Worm (Caenorhabditis elegans) whole organism, late embryonic: ENCODE data around the gene ttyh-1.

Experiments
- C38D4.7 ChIP-seq: fragments of 200-800 bp; sonication (Bioruptor generic); optimal IDR thresholded peaks from 2 replicates; lab custom pipeline; 2018; ENCODE audit warnings: mild to moderate bottlenecking, missing genetic modification characterization, moderate library complexity, missing compliant biosample characterization
- F13H6.1 ChIP-seq: sonication (generic microtip); optimal IDR thresholded peaks from 2 replicates; lab custom pipeline; 2016; ENCODE audit warnings: missing genetic modification characterization, missing compliant biosample characterization
- K02D7.2 ChIP-seq: sonication (generic microtip); optimal IDR thresholded peaks from 2 replicates; lab custom pipeline; 2017; ENCODE audit warnings: mild to moderate bottlenecking, missing genetic modification characterization, missing compliant biosample characterization
- K09A11.1 ChIP-seq: sonication (generic microtip); optimal IDR thresholded peaks from 2 replicates; lab custom pipeline; 2017; ENCODE audit warnings: antibody characterized with exemption, mild to moderate bottlenecking, missing genetic modification characterization, missing compliant biosample characterization; ENCODE audit not compliant: insufficient read depth
- T23F11.4 ChIP-seq: fragments of 200-800 bp; sonication (Bioruptor generic); optimal IDR thresholded peaks from 2 replicates; lab custom pipeline; 2018; ENCODE audit warnings: mild to moderate bottlenecking, missing genetic modification characterization, missing compliant biosample characterization
- Y22D7AL.16 ChIP-seq: sonication (generic microtip); optimal IDR thresholded peaks from 2 replicates; lab custom pipeline; 2016; ENCODE audit warnings: missing genetic modification characterization, missing compliant biosample characterization
- ama-1 ChIP-seq: fragments of 150-350 bp; optimal IDR thresholded peaks from 2 replicates; lab custom pipeline; 2014
- ceh-14 ChIP-seq: sonication (generic microtip); optimal IDR thresholded peaks from 2 replicates; lab custom pipeline; 2016; ENCODE audit warnings: missing genotype, missing genetic modification characterization, missing compliant biosample characterization
- ceh-2 ChIP-seq: sonication (generic microtip); optimal IDR thresholded peaks from 2 replicates; lab custom pipeline; 2016; ENCODE audit warnings: missing genotype, missing genetic modification characterization, missing compliant biosample characterization
- ceh-24 ChIP-seq: sonication (generic microtip); optimal IDR thresholded peaks from 2 replicates; lab custom pipeline; 2016; ENCODE audit warnings: mild to moderate bottlenecking, missing genetic modification characterization, missing compliant biosample characterization
- ceh-31 ChIP-seq: sonication (generic microtip); optimal IDR thresholded peaks from 2 replicates; lab custom pipeline; 2016; ENCODE audit warnings: missing genetic modification characterization, missing compliant biosample characterization
- ceh-45 ChIP-seq: fragments of 200-800 bp; sonication (Bioruptor generic); IDR thresholded peaks from 2 replicates; pipeline ENCODE4 v1.3.6; 2022; ENCODE audit warnings: missing genetic modification reagents, missing genetic modification characterization, missing compliant biosample characterization
- ceh-9 ChIP-seq: sonication (generic microtip); optimal IDR thresholded peaks from 2 replicates; lab custom pipeline; 2016; ENCODE audit warnings: mild to moderate bottlenecking, missing genetic modification characterization, inconsistent platforms, missing compliant biosample characterization
- che-1 ChIP-seq: sonication (generic microtip); optimal IDR thresholded peaks from 2 replicates; lab custom pipeline; 2016; ENCODE audit warnings: mild to moderate bottlenecking, missing genetic modification characterization, missing compliant biosample characterization
- elt-2 ChIP-seq: sonication (generic microtip); optimal IDR thresholded peaks from 2 replicates; lab custom pipeline; 2016; ENCODE audit warnings: missing genetic modification reagents, missing genetic modification characterization, missing compliant biosample characterization
- elt-4 ChIP-seq: sonication (generic microtip); optimal IDR thresholded peaks from 2 replicates; lab custom pipeline; 2016; ENCODE audit warnings: missing genetic modification characterization, missing compliant biosample characterization
- fkh-10 ChIP-seq: fragments of 150-350 bp; optimal IDR thresholded peaks from 2 replicates; lab custom pipeline; 2014; ENCODE audit warnings: missing biosample characterization, missing genetic modification reagents, missing genetic modification characterization
- fkh-6 ChIP-seq: sonication (generic microtip); optimal IDR thresholded peaks from 2 replicates; lab custom pipeline; 2016; ENCODE audit warnings: missing genetic modification characterization, missing compliant biosample characterization
- gmeb-2 ChIP-seq: sonication (generic microtip); optimal IDR thresholded peaks from 2 replicates; lab custom pipeline; 2016; ENCODE audit warnings: missing genetic modification characterization, inconsistent platforms, missing compliant biosample characterization
- hlh-13 ChIP-seq: fragments of 200-800 bp; sonication (Bioruptor generic); optimal IDR thresholded peaks from 2 replicates; lab custom pipeline; 2018; ENCODE audit warnings: mild to moderate bottlenecking, missing genetic modification characterization, missing compliant biosample characterization
- hlh-15 ChIP-seq: sonication (generic microtip); optimal IDR thresholded peaks from 2 replicates; lab custom pipeline; 2016; ENCODE audit warnings: missing genetic modification characterization, missing compliant biosample characterization
- hlh-6 ChIP-seq: sonication (generic microtip); optimal IDR thresholded peaks from 2 replicates; lab custom pipeline; 2016; ENCODE audit warnings: missing genotype, missing genetic modification characterization, missing compliant biosample characterization
- lim-6 ChIP-seq: sonication (generic microtip); optimal IDR thresholded peaks from 2 replicates; lab custom pipeline; 2016; ENCODE audit warnings: missing genetic modification characterization, missing compliant biosample characterization
- madf-2 ChIP-seq: sonication (generic microtip); optimal IDR thresholded peaks from 2 replicates; lab custom pipeline; 2017; ENCODE audit warnings: missing genetic modification characterization, missing compliant biosample characterization
- mec-3 ChIP-seq: sonication (generic microtip); optimal IDR thresholded peaks from 2 replicates; lab custom pipeline; 2016; ENCODE audit warnings: borderline replicate concordance, missing genetic modification characterization, missing compliant biosample characterization
- nfya-1 ChIP-seq: sonication (generic microtip); optimal IDR thresholded peaks from 2 replicates; lab custom pipeline; 2017; ENCODE audit warnings: missing genetic modification characterization, mild to moderate bottlenecking, missing compliant biosample characterization, antibody characterized with exemption, moderate library complexity
- nhr-232 ChIP-seq: sonication (generic microtip); optimal IDR thresholded peaks from 2 replicates; lab custom pipeline; 2016; ENCODE audit warnings: missing genetic modification characterization, missing compliant biosample characterization
- odd-2 ChIP-seq: sonication (generic microtip); optimal IDR thresholded peaks from 2 replicates; lab custom pipeline; 2017; ENCODE audit warnings: antibody characterized with exemption, mild to moderate bottlenecking, missing genetic modification characterization, missing compliant biosample characterization
- pag-3 ChIP-seq: sonication (generic microtip); optimal IDR thresholded peaks from 2 replicates; lab custom pipeline; 2016; ENCODE audit warnings: missing compliant biosample characterization, missing genetic modification characterization, borderline replicate concordance
- pax-1 ChIP-seq: fragments of 150-350 bp; optimal IDR thresholded peaks from 2 replicates; lab custom pipeline; 2014; ENCODE audit warnings: missing biosample characterization, missing genetic modification characterization
- pha-2 ChIP-seq: sonication (generic microtip); optimal IDR thresholded peaks from 2 replicates; lab custom pipeline; 2017; ENCODE audit warnings: mild to moderate bottlenecking, missing genetic modification characterization, missing compliant biosample characterization
- pha-4 ChIP-seq: fragments of 150-350 bp; optimal IDR thresholded peaks from 2 replicates; lab custom pipeline; 2018; ENCODE audit warnings: missing biosample characterization, missing genetic modification reagents, missing genetic modification characterization
- pqm-1 ChIP-seq: sonication (generic microtip); optimal IDR thresholded peaks from 2 replicates; lab custom pipeline; 2016; ENCODE audit warnings: missing genetic modification characterization, missing compliant biosample characterization
- sox-2 ChIP-seq: fragments of 200-800 bp; sonication (Bioruptor generic); IDR thresholded peaks from 2 replicates; pipeline ENCODE4 v1.3.6; 2022; ENCODE audit warnings: missing genetic modification reagents, missing genetic modification characterization, missing compliant biosample characterization
- syd-9 ChIP-seq: sonication (generic microtip); optimal IDR thresholded peaks from 2 replicates; lab custom pipeline; 2016; ENCODE audit warnings: mild to moderate bottlenecking, missing genetic modification characterization, moderate library complexity, missing compliant biosample characterization
- tbx-7 ChIP-seq: sonication (generic microtip); optimal IDR thresholded peaks from 2 replicates; lab custom pipeline; 2016; ENCODE audit warnings: missing genotype, missing genetic modification characterization, missing compliant biosample characterization
- unc-42 ChIP-seq: sonication (generic microtip); optimal IDR thresholded peaks from 2 replicates; lab custom pipeline; 2016; ENCODE audit warnings: missing genotype, missing genetic modification characterization, missing compliant biosample characterization
- zip-5 ChIP-seq: sonication (generic microtip); optimal IDR thresholded peaks from 2 replicates; lab custom pipeline; 2016; ENCODE audit warnings: missing genetic modification characterization, missing compliant biosample characterization

The ttyh-1 gene

DNA sequence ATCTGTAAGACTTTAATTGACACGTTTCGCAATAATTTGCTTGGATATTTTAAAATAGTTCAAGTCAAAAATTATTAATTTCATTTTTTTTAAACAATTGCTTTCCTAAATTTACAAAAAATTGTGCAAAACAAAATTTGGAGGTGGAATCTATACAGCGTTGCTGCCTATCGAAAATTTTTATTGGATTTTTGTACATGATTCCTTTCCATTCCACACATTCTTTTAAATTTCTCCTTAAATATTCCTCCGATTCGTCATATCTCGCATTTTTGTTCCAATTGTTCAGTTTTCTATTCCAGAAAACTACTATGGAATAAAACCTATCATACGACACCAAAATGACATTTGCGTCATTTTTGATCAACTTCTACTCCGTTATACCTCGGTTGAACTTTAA, at the start of gene ttyh-1:
Gene ttyh-1 (plus strand): TSS at position 301 of the 400 bp plus-strand sequence.
- TF ChIP-seq hlh-15 (tag; lab: Kevin White, UChicago) (no peak), syd-9 (tag; lab: Kevin White, UChicago) (no peak), che-1 (tag; lab: Kevin White, UChicago) (no peak), gmeb-2 (tag; lab: Kevin White, UChicago) (no peak), K02D7.2 (tag; lab: Kevin White, UChicago) (no peak), ceh-24 (tag; lab: Kevin White, UChicago) (no peak), lim-6 (tag; lab: Kevin White, UChicago) (no peak), F13H6.1 (tag; lab: Kevin White, UChicago) (no peak), hlh-13 (GFP tag; lab: Kevin White, UChicago) (no peak), tbx-7 (tag; lab: Kevin White, UChicago) (no peak), pha-2 (no peak), T23F11.4 (GFP tag; lab: Kevin White, UChicago) (no peak)
- TF ChIP-seq, all 69 proteins: peak for 0

DNA sequence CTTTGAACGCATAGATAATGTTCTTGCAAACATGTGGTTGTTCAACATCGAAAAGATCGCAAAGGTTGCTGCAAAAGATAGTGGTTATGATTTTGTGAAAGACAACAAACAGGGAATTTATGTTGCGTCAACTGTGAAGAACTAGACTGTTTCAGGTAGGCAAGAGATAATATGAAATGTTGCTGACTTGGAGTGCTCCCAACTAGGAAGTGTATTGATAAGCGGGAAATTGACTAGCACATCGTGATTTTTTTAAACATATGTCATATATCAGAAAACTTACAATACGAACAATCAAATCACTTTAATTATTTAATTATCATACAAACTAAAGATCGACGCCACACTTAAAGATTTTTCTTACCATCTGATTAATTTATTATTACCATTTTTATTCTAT, 45.3 kb upstream of the ttyh-1 start:
- TF ChIP-seq K09A11.1 (tag; lab: Kevin White, UChicago) (no peak), gmeb-2 (tag; lab: Kevin White, UChicago) (no peak), ceh-2 (tag; lab: Kevin White, UChicago) (no peak), ama-1 (lab: Kevin White, UChicago) (no peak), pag-3 (tag; lab: Kevin White, UChicago) (no peak), T23F11.4 (GFP tag; lab: Kevin White, UChicago) (no peak), pha-4 (no peak), fkh-10 (GFP tag; lab: Kevin White, UChicago) (no peak), hlh-6 (no peak), hlh-13 (GFP tag; lab: Kevin White, UChicago) (no peak)

DNA sequence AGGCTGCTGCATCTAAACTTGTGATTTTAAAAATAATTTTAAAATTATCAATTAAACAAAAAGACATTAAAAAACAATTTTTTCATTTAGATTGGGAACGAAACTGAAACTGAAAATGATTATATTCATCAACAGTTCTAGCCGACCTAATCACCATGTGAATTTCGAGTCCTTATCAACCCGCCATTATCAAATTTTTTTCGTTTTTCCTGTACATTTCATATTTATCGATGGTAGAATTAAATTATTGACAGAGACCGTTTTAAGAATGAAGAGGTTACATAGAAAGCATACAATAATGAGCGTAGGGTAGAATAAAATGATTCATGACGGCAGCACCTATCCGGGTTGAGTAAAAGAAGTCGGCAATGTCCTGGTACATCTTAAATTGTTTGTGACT, 44.3 kb upstream of the ttyh-1 start, which contains the start of gene asm-2:
Gene asm-2 (minus strand): TSS at position 12 of the 400 bp plus-strand sequence.
- TF ChIP-seq nhr-232 (tag; lab: Kevin White, UChicago) = no peak
- no peak for TF ChIP-seq Y22D7AL.16

DNA sequence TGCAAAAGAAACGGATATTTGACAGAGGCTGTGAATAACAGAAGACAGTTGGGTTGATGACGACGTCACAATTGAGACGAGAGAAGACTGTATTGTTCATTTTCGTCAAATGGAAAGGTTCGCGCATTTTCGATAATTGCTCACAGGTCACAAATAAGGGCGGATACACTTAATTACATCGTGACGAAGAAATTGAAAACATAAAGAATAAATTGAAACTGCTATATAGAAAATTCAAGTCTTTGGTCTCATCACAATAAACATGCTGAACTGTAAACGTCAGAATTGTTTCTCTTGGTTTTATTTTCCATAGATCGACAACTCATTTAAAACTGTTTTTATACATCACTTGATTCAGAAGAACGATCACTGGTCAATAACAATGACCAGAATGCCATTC, 41.7 kb upstream of the ttyh-1 start, which contains the start of gene ZK455.5:
Gene ZK455.5 (minus strand): TSS at position 101 of the 400 bp plus-strand sequence.
- TF ChIP-seq madf-2 (tag; lab: Kevin White, UChicago) = no peak

DNA sequence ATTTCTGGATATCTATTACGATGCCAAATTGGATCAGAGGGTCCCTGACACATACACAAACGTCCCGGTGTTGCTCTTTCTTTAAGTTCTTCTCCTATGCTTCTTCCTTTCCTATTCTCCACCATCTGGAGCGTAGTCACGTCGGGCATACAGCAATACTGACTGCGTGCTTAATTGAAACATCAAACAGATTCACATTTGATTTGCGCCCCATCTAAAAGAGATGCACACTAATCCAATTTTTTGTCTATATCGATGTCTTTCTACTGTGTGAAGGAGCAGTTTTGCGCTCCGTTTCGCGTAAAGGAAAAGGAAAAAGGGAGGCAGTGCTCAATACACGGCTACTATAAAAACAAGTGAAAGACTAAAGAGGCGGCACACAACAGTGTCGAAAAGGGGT, 39.8 kb upstream of the ttyh-1 start:
- TF ChIP-seq fkh-6 (tag; lab: Kevin White, UChicago) (no peak), unc-42 (peak; percentile 87), ceh-31 (tag; lab: Kevin White, UChicago) (no peak)

DNA sequence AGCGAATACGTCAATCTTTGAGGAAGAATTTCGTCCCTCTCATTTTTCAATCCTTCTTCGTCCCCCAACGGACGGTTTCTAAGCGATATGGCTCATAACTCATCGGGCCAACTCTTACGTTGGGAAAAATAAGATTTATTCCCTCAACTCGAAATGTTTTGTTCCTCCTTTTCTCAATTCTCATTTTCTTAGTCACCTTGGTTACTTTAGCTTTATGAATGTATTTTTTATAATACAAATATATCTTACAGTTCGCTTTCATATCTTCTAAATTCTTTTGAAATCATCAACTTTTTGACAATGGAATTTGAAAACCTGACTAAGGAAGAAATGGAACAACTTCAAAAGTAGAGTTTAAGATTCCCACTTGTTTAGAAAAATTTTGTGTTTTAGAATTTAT, 39.1 kb upstream of the ttyh-1 start, which contains the start of gene npr-9:
Gene npr-9 (plus strand): TSS at position 301 of the 400 bp plus-strand sequence.
- TF ChIP-seq pax-1 (no peak), sox-2 (GFP tag; lab: Robert Waterston, UW) (no peak)

DNA sequence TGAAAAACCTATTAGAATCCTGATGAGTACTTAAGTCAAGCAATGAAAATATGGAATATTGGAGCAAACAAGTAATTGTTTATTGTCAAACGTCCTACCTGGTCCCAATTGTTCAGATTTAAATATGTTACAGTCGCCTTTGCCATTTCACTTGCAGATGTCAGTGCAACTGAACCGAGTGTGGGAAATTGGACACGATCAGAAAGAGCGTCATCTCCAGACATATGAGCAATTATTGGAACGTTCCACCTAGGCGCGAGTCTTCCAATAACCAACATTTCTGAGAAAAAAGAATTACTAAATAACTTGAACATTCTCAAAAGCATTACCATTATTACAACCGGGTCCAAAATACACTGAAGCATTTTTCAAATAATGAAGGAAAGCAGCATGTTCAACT, 31.4 kb upstream of the ttyh-1 start:
- TF ChIP-seq elt-2 (no peak), che-1 (tag; lab: Kevin White, UChicago) (no peak), nfya-1 (tag; lab: Kevin White, UChicago) (no peak), ceh-45 (GFP tag; lab: Robert Waterston, UW) (no peak), zip-5 (no peak), odd-2 (tag; lab: Kevin White, UChicago) (no peak), elt-4 (tag; lab: Kevin White, UChicago) (no peak), mec-3 (no peak), C38D4.7 (GFP tag; lab: Kevin White, UChicago) (no peak), ceh-9 (no peak), ceh-14 (tag; lab: Kevin White, UChicago) (no peak), pag-3 (tag; lab: Kevin White, UChicago) (no peak), gmeb-2 (tag; lab: Kevin White, UChicago) (no peak), hlh-15 (tag; lab: Kevin White, UChicago) (no peak), syd-9 (tag; lab: Kevin White, UChicago) (no peak), pqm-1 (tag; lab: Kevin White, UChicago) (no peak)
